Worm (Caenorhabditis elegans): ENCODE results near the gene oac-56.

The oac-56 gene

ce11 chrIV:14326694-14327298 is 23.8 kb downstream of the oac-56 start (continued):
- no peak for TF ChIP-seq akir-1 (GFP tag; optimal IDR thresholded peaks at IDR 0.05)
- peak; percentile 82 for TF ChIP-seq ceh-100 (GFP tag; IDR thresholded peaks at IDR 0.05)
- TF ChIP-seq T07F8.4 (tag; optimal IDR thresholded peaks at IDR 0.05): peak; percentile 35
- TF ChIP-seq cebp-1 (GFP tag; IDR thresholded peaks at IDR 0.05): no peak
- TF ChIP-seq cebp-1 (tag; optimal IDR thresholded peaks at IDR 0.05): no peak
- peak; percentile 93 for TF ChIP-seq C17E4.6 (GFP tag; IDR thresholded peaks at IDR 0.05)
- TF ChIP-seq nfya-1 (tag; optimal IDR thresholded peaks at IDR 0.05; ENCODE audit: borderline replicate concordance, insufficient read depth): no peak
- TF ChIP-seq die-1 (tag; optimal IDR thresholded peaks at IDR 0.05): peak; percentile 57
- TF ChIP-seq Y53F4B.3 (GFP tag; IDR thresholded peaks at IDR 0.05): peak; percentile 67
- peak; percentile 60 for TF ChIP-seq gei-17 (GFP tag; optimal IDR thresholded peaks at IDR 0.05)
- TF ChIP-seq repo-1 (tag; optimal IDR thresholded peaks at IDR 0.05): peak; percentile 91
- TF ChIP-seq hsf-1 (GFP tag; IDR thresholded peaks at IDR 0.05): peak; percentile 78
- peak; percentile 99 for TF ChIP-seq cebp-2 (GFP tag; IDR thresholded peaks at IDR 0.05)
- peak; percentile 93 for TF ChIP-seq hmg-1.2 (GFP tag; IDR thresholded peaks at IDR 0.05)
- TF ChIP-seq F49E8.2 (tag; optimal IDR thresholded peaks at IDR 0.05; ENCODE audit: insufficient read depth): peak; percentile 89
- TF ChIP-seq tbx-9 (tag; optimal IDR thresholded peaks at IDR 0.05; ENCODE audit: borderline replicate concordance): no peak
- TF ChIP-seq nhr-27 (tag; optimal IDR thresholded peaks at IDR 0.05): no peak
- TF ChIP-seq fkh-3 (tag; optimal IDR thresholded peaks at IDR 0.05): no peak
- TF ChIP-seq ekl-4 (GFP tag; IDR thresholded peaks at IDR 0.05): peak; percentile 87; the same call in 1 of the 2 replicates
- TF ChIP-seq B0261.1 (tag; optimal IDR thresholded peaks at IDR 0.05): peak; percentile 19
- no peak for TF ChIP-seq sptf-2 (GFP tag; optimal IDR thresholded peaks at IDR 0.05)
- TF ChIP-seq lin-40 (tag; optimal IDR thresholded peaks at IDR 0.05): no peak
- no peak for TF ChIP-seq dpl-1 (GFP tag; optimal IDR thresholded peaks at IDR 0.05)
- TF ChIP-seq mcd-1 (GFP tag; IDR thresholded peaks at IDR 0.05): peak; percentile 87
- TF ChIP-seq zfh-2 (GFP tag; conservative IDR thresholded peaks at IDR 0.05): no peak
- TF ChIP-seq F52B5.7 (tag; optimal IDR thresholded peaks at IDR 0.05): peak; percentile 57
- no peak for TF ChIP-seq bed-1 (GFP tag; IDR thresholded peaks at IDR 0.05)
- TF ChIP-seq F10E7.11 (tag; optimal IDR thresholded peaks at IDR 0.05): no peak
- TF ChIP-seq F22D6.2 (tag; optimal IDR thresholded peaks at IDR 0.05): no peak
- TF ChIP-seq nfya-2 (GFP tag; IDR thresholded peaks at IDR 0.05): 0 out of 2 replicates have a peak, but pooled peaks have one; percentile 66
- TF ChIP-seq T26A5.8 (tag; optimal IDR thresholded peaks at IDR 0.05): peak; percentile 34
- TF ChIP-seq somi-1 (GFP tag; optimal IDR thresholded peaks at IDR 0.05): peak; percentile 28
- TF ChIP-seq hrde-1 (tag; optimal IDR thresholded peaks at IDR 0.05; ENCODE audit: borderline replicate concordance): peak; percentile 54
- TF ChIP-seq ztf-22 (GFP tag; optimal IDR thresholded peaks at IDR 0.05): no peak
- peak; percentile 25 for TF ChIP-seq zim-3 (tag; optimal IDR thresholded peaks at IDR 0.05)
- no peak for TF ChIP-seq ztf-6 (GFP tag; IDR thresholded peaks at IDR 0.05)
- peak; percentile 95 for TF ChIP-seq snpc-1.1 (tag; optimal IDR thresholded peaks at IDR 0.05; ENCODE audit: insufficient read depth)

- TF ChIP-seq F37B4.10 (GFP tag; IDR thresholded peaks at IDR 0.05) (no peak), ztf-6 (GFP tag; IDR thresholded peaks at IDR 0.05) (no peak), zim-3 (tag; optimal IDR thresholded peaks at IDR 0.05) (no peak), F57A8.1 (GFP tag; optimal IDR thresholded peaks at IDR 0.05) (no peak), dox-1 (GFP tag; IDR thresholded peaks at IDR 0.05) (no peak), ets-4 (GFP tag; optimal IDR thresholded peaks at IDR 0.05) (no peak), ceh-79 (tag; optimal IDR thresholded peaks at IDR 0.05) (no peak), rpc-1 (optimal IDR thresholded peaks at IDR 0.05) (no peak), rpc-1 (tag; optimal IDR thresholded peaks at IDR 0.05) (no peak), Y79H2A.3 (GFP tag; conservative IDR thresholded peaks at IDR 0.05) (no peak), Y56A3A.18 (GFP tag; IDR thresholded peaks at IDR 0.05) (no peak), B0261.1 (tag; optimal IDR thresholded peaks at IDR 0.05) (no peak)
Observed at ce11 chrIV:14326283-14326682, 24.3 kb downstream of the oac-56 start, which contains the start of gene fbxa-83. Gene fbxa-83, minus strand, starts transcription at chrIV:14326383.

All from whole organism, young adult.